Worm (Caenorhabditis elegans) whole organism, early embryonic: Measurements from ENCODE around the gene Y54G2A.73.

Experiments
- B0310.2 ChIP-seq: sonication (generic microtip); optimal IDR thresholded peaks from 2 replicates; lab custom pipeline; 2016; ENCODE audit warnings: mild to moderate bottlenecking, missing genetic modification characterization, missing compliant biosample characterization
- F13C5.2 ChIP-seq: sonication (generic microtip); optimal IDR thresholded peaks from 2 replicates; lab custom pipeline; 2017; ENCODE audit warnings: mild to moderate bottlenecking, missing genetic modification characterization, inconsistent platforms, missing compliant biosample characterization
- aly-1 ChIP-seq: sonication (generic microtip); optimal IDR thresholded peaks from 2 replicates; lab custom pipeline; 2016; ENCODE audit warnings: missing genetic modification characterization, missing compliant biosample characterization
- ama-1 ChIP-seq: fragments of 150-350 bp; optimal IDR thresholded peaks from 2 replicates; lab custom pipeline; 2014
- ceh-13 ChIP-seq: fragments of 200-800 bp; sonication (Bioruptor generic); optimal IDR thresholded peaks from 2 replicates; lab custom pipeline; 2018; ENCODE audit warnings: mild to moderate bottlenecking, missing genetic modification characterization, missing compliant biosample characterization
- ceh-36 ChIP-seq: sonication (generic microtip); optimal IDR thresholded peaks from 2 replicates; lab custom pipeline; 2016; ENCODE audit warnings: missing genetic modification characterization, inconsistent platforms, missing compliant biosample characterization
- ets-7 ChIP-seq: sonication (generic microtip); optimal IDR thresholded peaks from 2 replicates; lab custom pipeline; 2016; ENCODE audit warnings: missing genotype, missing genetic modification characterization, missing compliant biosample characterization
- flt-1 ChIP-seq: fragments of 200-800 bp; sonication (Bioruptor generic); IDR thresholded peaks from 2 replicates; pipeline ENCODE4 v1.3.6; 2022; ENCODE audit warnings: missing genetic modification characterization, missing compliant biosample characterization
- hmbx-1 ChIP-seq: sonication (generic microtip); optimal IDR thresholded peaks from 2 replicates; lab custom pipeline; 2016; ENCODE audit warnings: mild to moderate bottlenecking, missing genetic modification characterization, missing compliant biosample characterization
- hmg-4 ChIP-seq: fragments of 200-800 bp; sonication (Bioruptor generic); optimal IDR thresholded peaks from 2 replicates; lab custom pipeline; 2018; ENCODE audit warnings: mild to moderate bottlenecking, missing genetic modification characterization, missing compliant biosample characterization
- hnd-1 ChIP-seq: sonication (generic microtip); optimal IDR thresholded peaks from 2 replicates; lab custom pipeline; 2016; ENCODE audit warnings: missing genetic modification characterization, missing compliant biosample characterization
- pes-1 ChIP-seq: fragments of 200-800 bp; sonication (Bioruptor generic); IDR thresholded peaks from 2 replicates; pipeline ENCODE4 v1.3.6; 2022; ENCODE audit warnings: missing genetic modification reagents, missing genetic modification characterization, missing compliant biosample characterization
- scrt-1 ChIP-seq: fragments of 200-800 bp; sonication (Bioruptor generic); IDR thresholded peaks from 2 replicates; pipeline ENCODE4 v1.3.6; 2022; ENCODE audit warnings: missing genetic modification characterization, missing compliant biosample characterization
- sea-1 ChIP-seq: fragments of 200-800 bp; sonication (Bioruptor generic); conservative IDR thresholded peaks from 2 replicates; pipeline ENCODE4 v1.3.6; 2022; ENCODE audit warnings: missing genetic modification characterization, missing compliant biosample characterization
- tbx-11 ChIP-seq: fragments of 200-800 bp; sonication (Bioruptor generic); IDR thresholded peaks from 2 replicates; pipeline ENCODE4 v1.3.6; 2022; ENCODE audit warnings: missing genetic modification characterization, missing compliant biosample characterization
- tbx-37 ChIP-seq: fragments of 200-800 bp; sonication (Bioruptor generic); conservative IDR thresholded peaks from 2 replicates; pipeline ENCODE4 v1.3.6; 2022; ENCODE audit warnings: missing genetic modification reagents, missing genetic modification characterization, missing compliant biosample characterization
- tra-4 ChIP-seq: sonication (generic microtip); optimal IDR thresholded peaks from 2 replicates; lab custom pipeline; 2017; ENCODE audit warnings: missing genetic modification characterization, missing compliant biosample characterization

The Y54G2A.73 gene

ce11 chrIV:2997302-2997701 is 11.4 kb downstream of the Y54G2A.73 start:
- peak; percentile 18 for TF ChIP-seq hmg-4 (GFP tag; lab: Kevin White, UChicago)
- TF ChIP-seq tra-4: no peak

- TF ChIP-seq ceh-13 (GFP tag; lab: Kevin White, UChicago): no peak
- no peak for TF ChIP-seq scrt-1 (GFP tag; lab: Robert Waterston, UW)
- no peak for TF ChIP-seq tbx-37 (GFP tag; lab: Robert Waterston, UW)
- no peak for TF ChIP-seq hnd-1
- no peak for TF ChIP-seq ets-7 (tag; lab: Kevin White, UChicago)
- TF ChIP-seq ceh-36 (tag; lab: Kevin White, UChicago): no peak
- no peak for TF ChIP-seq tbx-11 (GFP tag; lab: Robert Waterston, UW)
- no peak for TF ChIP-seq F13C5.2 (tag; lab: Kevin White, UChicago)
- no peak for TF ChIP-seq hmg-4 (GFP tag; lab: Kevin White, UChicago)
- TF ChIP-seq sea-1: no peak
- TF ChIP-seq B0310.2 (tag; lab: Kevin White, UChicago): no peak
- TF ChIP-seq hmbx-1: no peak
- TF ChIP-seq ama-1 (lab: Kevin White, UChicago): no peak
- TF ChIP-seq flt-1 (GFP tag; lab: Robert Waterston, UW): no peak
- no peak for TF ChIP-seq tra-4
- no peak for TF ChIP-seq pes-1 (GFP tag; lab: Robert Waterston, UW)
- TF ChIP-seq aly-1: no peak
These were observed 13.3 kb downstream of the Y54G2A.73 start, which contains the start of gene Y54G2A.26 for ce11 chrIV:2995372-2995771. Y54G2A.26 (minus strand) TSS chrIV:2995472.

- TF ChIP-seq ceh-13 (GFP tag; lab: Kevin White, UChicago): no peak
- no peak for TF ChIP-seq F13C5.2 (tag; lab: Kevin White, UChicago)
- no peak for TF ChIP-seq tbx-37 (GFP tag; lab: Robert Waterston, UW)
- TF ChIP-seq ets-7 (tag; lab: Kevin White, UChicago): no peak
- TF ChIP-seq B0310.2 (tag; lab: Kevin White, UChicago): no peak
- no peak for TF ChIP-seq pes-1 (GFP tag; lab: Robert Waterston, UW)
- no peak for TF ChIP-seq tra-4
- TF ChIP-seq aly-1: no peak
- TF ChIP-seq ceh-36 (tag; lab: Kevin White, UChicago): no peak
- no peak for TF ChIP-seq ama-1 (lab: Kevin White, UChicago)
- no peak for TF ChIP-seq hnd-1
- no peak for TF ChIP-seq sea-1
- no peak for TF ChIP-seq hmg-4 (GFP tag; lab: Kevin White, UChicago)
- no peak for TF ChIP-seq flt-1 (GFP tag; lab: Robert Waterston, UW)
- no peak for TF ChIP-seq hmbx-1
These were observed 13.8 kb downstream of the Y54G2A.73 start for ce11 chrIV:2994883-2995282.

- TF ChIP-seq B0310.2 (tag; lab: Kevin White, UChicago) (no peak), hmg-4 (GFP tag; lab: Kevin White, UChicago) (peak; percentile 78), scrt-1 (GFP tag; lab: Robert Waterston, UW) (no peak), pes-1 (GFP tag; lab: Robert Waterston, UW) (no peak), F13C5.2 (tag; lab: Kevin White, UChicago) (peak; percentile 41), tbx-11 (GFP tag; lab: Robert Waterston, UW) (no peak), flt-1 (GFP tag; lab: Robert Waterston, UW) (no peak), hnd-1 (no peak)
These were observed 15.3 kb downstream of the Y54G2A.73 start for ce11 chrIV:2993278-2993899.

ce11 chrIV:2990519-2990918 is 18.2 kb downstream of the Y54G2A.73 start:
- TF ChIP-seq ceh-36 (tag; lab: Kevin White, UChicago): no peak
- peak; percentile 32 for TF ChIP-seq hmg-4 (GFP tag; lab: Kevin White, UChicago)

- TF ChIP-seq B0310.2 (tag; lab: Kevin White, UChicago): no peak
- TF ChIP-seq ama-1 (lab: Kevin White, UChicago): no peak
- no peak for TF ChIP-seq hmg-4 (GFP tag; lab: Kevin White, UChicago)
- no peak for TF ChIP-seq ets-7 (tag; lab: Kevin White, UChicago)
- no peak for TF ChIP-seq ceh-13 (GFP tag; lab: Kevin White, UChicago)
- TF ChIP-seq F13C5.2 (tag; lab: Kevin White, UChicago): no peak
- no peak for TF ChIP-seq hmbx-1
- no peak for TF ChIP-seq tbx-11 (GFP tag; lab: Robert Waterston, UW)
- TF ChIP-seq aly-1: no peak
- TF ChIP-seq sea-1: no peak
- TF ChIP-seq ceh-36 (tag; lab: Kevin White, UChicago): no peak
- no peak for TF ChIP-seq pes-1 (GFP tag; lab: Robert Waterston, UW)
- TF ChIP-seq tra-4: no peak
- no peak for TF ChIP-seq flt-1 (GFP tag; lab: Robert Waterston, UW)
- TF ChIP-seq tbx-37 (GFP tag; lab: Robert Waterston, UW): no peak
- no peak for TF ChIP-seq scrt-1 (GFP tag; lab: Robert Waterston, UW)
- TF ChIP-seq hnd-1: no peak
These were observed 22.0 kb downstream of the Y54G2A.73 start for ce11 chrIV:2986720-2987119.

- peak; percentile 26 for TF ChIP-seq hmg-4 (GFP tag; lab: Kevin White, UChicago)
- TF ChIP-seq tbx-37 (GFP tag; lab: Robert Waterston, UW): no peak
These were observed 26.2 kb downstream of the Y54G2A.73 start for ce11 chrIV:2982443-2982842.

ce11 chrIV:2978384-2978783 is 30.3 kb downstream of the Y54G2A.73 start, which contains the start of gene lad-2:
lad-2 (minus strand) TSS chrIV:2978484.
- TF ChIP-seq tbx-11 (GFP tag; lab: Robert Waterston, UW) (no peak), hmbx-1 (no peak), ceh-36 (tag; lab: Kevin White, UChicago) (no peak), F13C5.2 (tag; lab: Kevin White, UChicago) (no peak), scrt-1 (GFP tag; lab: Robert Waterston, UW) (no peak), hmg-4 (GFP tag; lab: Kevin White, UChicago) (no peak), flt-1 (GFP tag; lab: Robert Waterston, UW) (no peak), aly-1 (no peak), tra-4 (no peak), sea-1 (no peak), tbx-37 (GFP tag; lab: Robert Waterston, UW) (no peak), ets-7 (tag; lab: Kevin White, UChicago) (no peak), ceh-13 (GFP tag; lab: Kevin White, UChicago) (no peak), ama-1 (lab: Kevin White, UChicago) (no peak)
